Fruit fly (Drosophila melanogaster) whole organism, prepupa: Measurements from ENCODE around the gene CG18547.

ENCODE experiments used
- CG16779 ChIP-seq: fragments of 200-800 bp; sonication (Bioruptor generic); optimal IDR thresholded peaks from 3 replicates; lab custom pipeline; 2017; ENCODE audit warnings: missing biosample characterization, mild to moderate bottlenecking, missing genetic modification characterization
- CG6276 ChIP-seq: fragments of 200-800 bp; sonication (Bioruptor generic); optimal IDR thresholded peaks from 2 replicates; lab custom pipeline; 2017; ENCODE audit warnings: missing biosample characterization, mild to moderate bottlenecking, missing genetic modification characterization
- Lpt ChIP-seq: fragments of 200-800 bp; sonication (Bioruptor generic); optimal IDR thresholded peaks from 3 replicates; lab custom pipeline; 2016; ENCODE audit warnings: missing biosample characterization, missing genetic modification characterization
- pdm3 ChIP-seq: fragments of 200-800 bp; sonication (Bioruptor generic); optimal IDR thresholded peaks from 3 replicates; lab custom pipeline; 2016; ENCODE audit warnings: missing biosample characterization, missing genetic modification characterization

- TF ChIP-seq CG16779 (tag; lab: Kevin White, UChicago): no peak
- no peak for TF ChIP-seq Lpt (GFP tag; lab: Kevin White, UChicago)
- no peak for TF ChIP-seq CG6276 (GFP tag; lab: Kevin White, UChicago)
- TF ChIP-seq pdm3 (GFP tag; lab: Kevin White, UChicago): no peak
These were observed 3.4 kb downstream of the CG18547 start, which contains the start of gene CG10005 for dm6 chr3R:11976556-11977335.
